Worm (Caenorhabditis elegans) whole organism, L1 larva: ENCODE results near the gene F46F5.7.

Experiments
- ama-1 ChIP-seq: fragments of 150-350 bp; optimal IDR thresholded peaks from 2 replicates; lab custom pipeline; 2014
- ceh-82 ChIP-seq, 3 experiments: fragments of 150-350 bp in 1 of 3; sonication (generic microtip) in 2 of 3; optimal IDR thresholded peaks; 2 replicates each; lab custom pipeline; 2014 to 2017; ENCODE audit warnings: missing biosample characterization in 3 of 3, missing genetic modification characterization in 3 of 3
- fkh-10 ChIP-seq: sonication (generic microtip); optimal IDR thresholded peaks from 2 replicates; lab custom pipeline; 2017; ENCODE audit warnings: missing biosample characterization, missing genetic modification reagents, missing genetic modification characterization
- lin-13 ChIP-seq: fragments of 150-350 bp; optimal IDR thresholded peaks from 2 replicates; lab custom pipeline; 2014; ENCODE audit warnings: missing biosample characterization, missing genetic modification reagents, missing genetic modification characterization
- lin-35 ChIP-seq, 2 experiments: fragments of 150-350 bp; optimal IDR thresholded peaks; 2 replicates each; lab custom pipeline; 2014; ENCODE audit warnings: missing biosample characterization in 2 of 2, missing genetic modification characterization in 2 of 2, missing genetic modification reagents in 2 of 2
- lsy-2 ChIP-seq, 2 experiments: fragments of 150-350 bp; optimal IDR thresholded peaks; 2 replicates each; lab custom pipeline; 2014; ENCODE audit warnings: missing biosample characterization in 2 of 2, missing genetic modification characterization in 2 of 2
- mdl-1 ChIP-seq, 2 experiments: fragments of 150-350 bp; optimal IDR thresholded peaks; 2 replicates each; lab custom pipeline; 2014 to 2017; ENCODE audit warnings: missing biosample characterization in 2 of 2, missing genetic modification characterization in 2 of 2, inconsistent platforms in 1 of 2
- nhr-11 ChIP-seq: fragments of 150-350 bp; optimal IDR thresholded peaks from 2 replicates; lab custom pipeline; 2014; ENCODE audit warnings: missing biosample characterization, missing genetic modification characterization
- nhr-19 ChIP-seq: fragments of 200-800 bp; sonication (Bioruptor generic); conservative IDR thresholded peaks from 2 replicates; pipeline ENCODE4 v1.3.6; 2022; ENCODE audit warnings: missing genetic modification characterization, missing compliant biosample characterization
- skn-1 ChIP-seq: fragments of 150-350 bp; optimal IDR thresholded peaks from 2 replicates; lab custom pipeline; 2014; ENCODE audit warnings: missing biosample characterization, missing genetic modification characterization
- snu-23 ChIP-seq: sonication (generic microtip); optimal IDR thresholded peaks from 2 replicates; lab custom pipeline; 2016; ENCODE audit warnings: missing genetic modification characterization, missing compliant biosample characterization
- sptf-1 ChIP-seq: fragments of 150-350 bp; optimal IDR thresholded peaks from 2 replicates; lab custom pipeline; 2014; ENCODE audit warnings: missing biosample characterization, missing genetic modification characterization
- sup-37 ChIP-seq: fragments of 200-800 bp; sonication (Bioruptor generic); optimal IDR thresholded peaks from 2 replicates; lab custom pipeline; 2018; ENCODE audit warnings: mild to moderate bottlenecking, missing genetic modification characterization, missing compliant biosample characterization
- tbx-2 ChIP-seq: sonication (generic microtip); optimal IDR thresholded peaks from 2 replicates; lab custom pipeline; 2016; ENCODE audit warnings: missing genetic modification characterization, missing compliant biosample characterization

- no peak for TF ChIP-seq mdl-1 (tag; optimal IDR thresholded peaks at IDR 0.05; lab: Kevin White, UChicago)
- TF ChIP-seq tbx-2 (tag; lab: Kevin White, UChicago), result no peak
- no peak for TF ChIP-seq lin-13
- no peak for TF ChIP-seq ceh-82 (tag; optimal IDR thresholded peaks at IDR 0.05; lab: Kevin White, UChicago)
- TF ChIP-seq lsy-2 (tag; optimal IDR thresholded peaks at IDR 0.05; lab: Kevin White, UChicago), result no peak
- TF ChIP-seq snu-23 (GFP tag; lab: Kevin White, UChicago), result no peak
- no peak for TF ChIP-seq ama-1 (lab: Kevin White, UChicago)
- no peak for TF ChIP-seq skn-1 (tag; lab: Kevin White, UChicago)
- no peak for TF ChIP-seq sup-37
- TF ChIP-seq lin-35 (GFP tag; optimal IDR thresholded peaks at IDR 0.05; lab: Kevin White, UChicago), result no peak
- no peak for TF ChIP-seq nhr-19 (GFP tag; lab: Robert Waterston, UW)
- no peak for TF ChIP-seq sptf-1 (tag; lab: Kevin White, UChicago)
- TF ChIP-seq nhr-11 (tag; lab: Kevin White, UChicago), result no peak
- TF ChIP-seq fkh-10, result no peak
Measured at ce11 chrII:783532-783931, 36.9 kb downstream of the F46F5.7 start, which contains the start of gene Y39F10A.6.
